Worm (Caenorhabditis elegans) whole organism, L4 larva: ENCODE results near the gene szy-20.

Experiments
- D1046.2 ChIP-seq: fragments of 200-800 bp; sonication (Bioruptor generic); IDR thresholded peaks from 2 replicates; pipeline ENCODE4 v1.3.6; 2022; ENCODE audit warnings: missing genetic modification characterization, missing compliant biosample characterization
- F26F4.8 ChIP-seq: fragments of 200-800 bp; sonication (Bioruptor generic); conservative IDR thresholded peaks from 2 replicates; pipeline ENCODE4 v1.3.6; 2022; ENCODE audit warnings: missing genetic modification characterization, missing compliant biosample characterization
- F37D6.2 ChIP-seq: sonication (generic microtip); optimal IDR thresholded peaks from 2 replicates; lab custom pipeline; 2016; ENCODE audit warnings: mild to moderate bottlenecking, missing genetic modification characterization, missing compliant biosample characterization
- F44E2.7 ChIP-seq: fragments of 200-800 bp; sonication (Bioruptor generic); IDR thresholded peaks from 2 replicates; pipeline ENCODE4 v2.1.2; 2022; ENCODE audit warnings: missing genetic modification characterization, missing compliant biosample characterization
- Y105C5A.15 ChIP-seq: fragments of 200-800 bp; sonication (Bioruptor generic); IDR thresholded peaks from 2 replicates; pipeline ENCODE4 v1.3.6; 2022; ENCODE audit warnings: missing genetic modification characterization, missing compliant biosample characterization
- Y5F2A.4 ChIP-seq: fragments of 200-800 bp; sonication (Bioruptor generic); optimal IDR thresholded peaks from 2 replicates; lab custom pipeline; 2018; ENCODE audit warnings: mild to moderate bottlenecking, missing genetic modification characterization, missing compliant biosample characterization
- ZK337.2 ChIP-seq: fragments of 200-800 bp; sonication (Bioruptor generic); IDR thresholded peaks from 2 replicates; pipeline ENCODE4 v1.3.6; 2022; ENCODE audit warnings: missing genetic modification reagents, missing genetic modification characterization, missing compliant biosample characterization
- attf-4 ChIP-seq: sonication (generic microtip); optimal IDR thresholded peaks from 3 replicates; lab custom pipeline; 2017; ENCODE audit warnings: missing biosample characterization, missing genetic modification characterization
- ceh-32 ChIP-seq: sonication (generic microtip); optimal IDR thresholded peaks from 2 replicates; lab custom pipeline; 2016; ENCODE audit warnings: mild to moderate bottlenecking, missing genetic modification characterization, missing compliant biosample characterization; ENCODE audit not compliant: poor library complexity
- ceh-44 ChIP-seq: fragments of 200-800 bp; sonication (Bioruptor generic); IDR thresholded peaks from 2 replicates; pipeline ENCODE4 v1.3.6; 2022; ENCODE audit warnings: missing genetic modification reagents, missing genetic modification characterization, missing compliant biosample characterization
- ceh-82 ChIP-seq: sonication (generic microtip); optimal IDR thresholded peaks from 2 replicates; lab custom pipeline; 2017; ENCODE audit warnings: missing biosample characterization, missing genetic modification characterization
- ces-1 ChIP-seq: fragments of 150-350 bp; sonication (generic microtip); optimal IDR thresholded peaks from 4 replicates; lab custom pipeline; 2014; ENCODE audit warnings: missing biosample characterization, missing genetic modification reagents, missing genetic modification characterization
- cey-2 ChIP-seq: sonication (generic microtip); optimal IDR thresholded peaks from 3 replicates; lab custom pipeline; 2017; ENCODE audit warnings: missing genetic modification characterization, mild to moderate bottlenecking, missing compliant biosample characterization, antibody characterized with exemption, borderline replicate concordance; ENCODE audit not compliant: insufficient read depth
- daf-19 ChIP-seq: fragments of 200-800 bp; sonication (Bioruptor generic); conservative IDR thresholded peaks from 2 replicates; pipeline ENCODE4 v1.3.6; 2022; ENCODE audit warnings: missing genetic modification characterization, missing compliant biosample characterization
- dmd-6 ChIP-seq: fragments of 200-800 bp; sonication (Bioruptor generic); IDR thresholded peaks from 2 replicates; pipeline ENCODE4 v1.3.6; 2022; ENCODE audit warnings: missing genetic modification reagents, missing genetic modification characterization, missing compliant biosample characterization
- dmd-8 ChIP-seq: fragments of 200-800 bp; sonication (Bioruptor generic); IDR thresholded peaks from 2 replicates; pipeline ENCODE4 v1.3.6; 2022; ENCODE audit warnings: missing genetic modification characterization, missing compliant biosample characterization
- dmd-9 ChIP-seq: fragments of 200-800 bp; sonication (Bioruptor generic); IDR thresholded peaks from 2 replicates; pipeline ENCODE4 v1.3.6; 2022; ENCODE audit warnings: missing genetic modification reagents, missing genetic modification characterization, missing compliant biosample characterization
- dve-1 ChIP-seq: sonication (generic microtip); optimal IDR thresholded peaks from 2 replicates; lab custom pipeline; 2017; ENCODE audit warnings: antibody characterized with exemption, mild to moderate bottlenecking, missing genetic modification characterization, missing compliant biosample characterization; ENCODE audit not compliant: insufficient read depth
- egl-27 ChIP-seq: sonication (generic microtip); optimal IDR thresholded peaks from 3 replicates; lab custom pipeline; 2017; ENCODE audit warnings: missing biosample characterization, missing genetic modification reagents, missing genetic modification characterization
- egl-43 ChIP-seq: fragments of 200-800 bp; sonication (Bioruptor generic); IDR thresholded peaks from 2 replicates; pipeline ENCODE4 v1.3.6; 2022; ENCODE audit warnings: missing genetic modification reagents, missing genetic modification characterization, missing compliant biosample characterization
- fkh-10 ChIP-seq: fragments of 150-350 bp; optimal IDR thresholded peaks from 2 replicates; lab custom pipeline; 2014; ENCODE audit warnings: missing biosample characterization, missing genetic modification reagents, missing genetic modification characterization
- hlh-30 ChIP-seq: sonication (generic microtip); optimal IDR thresholded peaks from 2 replicates; lab custom pipeline; 2017; ENCODE audit warnings: antibody characterized with exemption, mild to moderate bottlenecking, missing genetic modification characterization, missing compliant biosample characterization; ENCODE audit not compliant: insufficient read depth
- hmg-1.1 ChIP-seq: fragments of 200-800 bp; sonication (Bioruptor generic); IDR thresholded peaks from 2 replicates; pipeline ENCODE4 v1.3.6; 2022; ENCODE audit warnings: missing genetic modification reagents, missing genetic modification characterization, missing compliant biosample characterization
- jun-1 ChIP-seq: fragments of 150-350 bp; optimal IDR thresholded peaks from 2 replicates; lab custom pipeline; 2014; ENCODE audit warnings: missing biosample characterization, missing genetic modification reagents, missing genetic modification characterization
- lim-7 ChIP-seq: fragments of 200-800 bp; sonication (Bioruptor generic); IDR thresholded peaks from 2 replicates; pipeline ENCODE4 v1.3.6; 2022; ENCODE audit warnings: missing genetic modification characterization, missing compliant biosample characterization
- lin-13 ChIP-seq: fragments of 150-350 bp; optimal IDR thresholded peaks from 2 replicates; lab custom pipeline; 2014; ENCODE audit warnings: missing biosample characterization, missing genetic modification reagents, missing genetic modification characterization
- lir-3 ChIP-seq: sonication (generic microtip); optimal IDR thresholded peaks from 2 replicates; lab custom pipeline; 2016; ENCODE audit warnings: mild to moderate bottlenecking, missing genetic modification characterization, missing compliant biosample characterization
- lsy-2 ChIP-seq, 2 experiments: fragments of 150-350 bp in 1 of 2; sonication (generic microtip) in 1 of 2; optimal IDR thresholded peaks; 2 replicates each; lab custom pipeline; 2014 to 2017; ENCODE audit warnings: missing biosample characterization in 2 of 2, missing genetic modification characterization in 2 of 2
- madf-5 ChIP-seq, 2 experiments: fragments of 200-800 bp; sonication (Bioruptor generic); IDR thresholded peaks; 2 replicates each; pipeline ENCODE4 v1.3.6; 2022; ENCODE audit warnings: missing compliant biosample characterization in 2 of 2, missing genetic modification characterization in 2 of 2
- madf-9 ChIP-seq: fragments of 200-800 bp; sonication (Bioruptor generic); conservative IDR thresholded peaks from 2 replicates; pipeline ENCODE4 v1.3.6; 2022; ENCODE audit warnings: missing genetic modification reagents, missing genetic modification characterization, missing compliant biosample characterization
- mdl-1 ChIP-seq, 2 experiments: fragments of 150-350 bp in 1 of 2; sonication (generic microtip) in 1 of 2; optimal IDR thresholded peaks; 2 replicates each; lab custom pipeline; 2014 to 2017; ENCODE audit warnings: missing biosample characterization in 2 of 2, missing genetic modification characterization in 2 of 2
- nhr-10 ChIP-seq: fragments of 150-350 bp; optimal IDR thresholded peaks from 2 replicates; lab custom pipeline; 2014; ENCODE audit warnings: missing biosample characterization, missing genetic modification characterization
- nhr-102 ChIP-seq: sonication (generic microtip); optimal IDR thresholded peaks from 2 replicates; lab custom pipeline; 2016; ENCODE audit warnings: mild to moderate bottlenecking, missing genetic modification characterization, moderate library complexity, missing compliant biosample characterization
- nhr-111 ChIP-seq: fragments of 200-800 bp; sonication (Bioruptor generic); optimal IDR thresholded peaks from 2 replicates; lab custom pipeline; 2018; ENCODE audit warnings: mild to moderate bottlenecking, missing genetic modification characterization, missing compliant biosample characterization
- nhr-48 ChIP-seq: sonication (generic microtip); optimal IDR thresholded peaks from 2 replicates; lab custom pipeline; 2016; ENCODE audit warnings: mild to moderate bottlenecking, missing genetic modification characterization, missing compliant biosample characterization
- nhr-76 ChIP-seq: fragments of 150-350 bp; optimal IDR thresholded peaks from 2 replicates; lab custom pipeline; 2014; ENCODE audit warnings: missing biosample characterization, missing genetic modification characterization
- pha-4 ChIP-seq, 2 experiments: fragments of 150-350 bp in 1 of 2; fragments of 200-800 bp in 1 of 2; sonication (Bioruptor generic) in 1 of 2; IDR thresholded peaks in 1 of 2; optimal IDR thresholded peaks in 1 of 2; 2 replicates each; pipeline versions ENCODE4 v1.3.6 to Lab custom; 2014 to 2022; ENCODE audit warnings: missing genetic modification characterization in 2 of 2, missing genetic modification reagents in 2 of 2, missing biosample characterization in 1 of 2, missing compliant biosample characterization in 1 of 2
- php-3 ChIP-seq: fragments of 200-800 bp; sonication (Bioruptor generic); IDR thresholded peaks from 2 replicates; pipeline ENCODE4 v1.3.6; 2022; ENCODE audit warnings: missing genetic modification reagents, missing genetic modification characterization, missing compliant biosample characterization
- rbr-2 ChIP-seq: sonication (generic microtip); optimal IDR thresholded peaks from 2 replicates; lab custom pipeline; 2016; ENCODE audit warnings: missing genotype, missing genetic modification characterization, missing compliant biosample characterization
- saeg-2 ChIP-seq: fragments of 200-800 bp; sonication (Bioruptor generic); IDR thresholded peaks from 2 replicates; pipeline ENCODE4 v1.3.6; 2022; ENCODE audit warnings: missing genetic modification reagents, missing genetic modification characterization, missing compliant biosample characterization
- sdz-12 ChIP-seq: fragments of 200-800 bp; sonication (Bioruptor generic); optimal IDR thresholded peaks from 2 replicates; lab custom pipeline; 2018; ENCODE audit warnings: mild to moderate bottlenecking, missing genetic modification characterization, missing compliant biosample characterization
- set-16 ChIP-seq: fragments of 200-800 bp; sonication (Bioruptor generic); IDR thresholded peaks from 2 replicates; pipeline ENCODE4 v1.3.6; 2022; ENCODE audit warnings: missing genetic modification reagents, missing genetic modification characterization, missing compliant biosample characterization
- snpc-1.2 ChIP-seq: fragments of 200-800 bp; sonication (Bioruptor generic); IDR thresholded peaks from 2 replicates; pipeline ENCODE4 v1.3.6; 2022; ENCODE audit warnings: missing genetic modification reagents, missing genetic modification characterization, missing compliant biosample characterization
- snpc-4 ChIP-seq: fragments of 150-350 bp; optimal IDR thresholded peaks from 2 replicates; lab custom pipeline; 2014; ENCODE audit warnings: missing biosample characterization, missing genetic modification characterization
- spr-1 ChIP-seq: sonication (generic microtip); optimal IDR thresholded peaks from 2 replicates; lab custom pipeline; 2016; ENCODE audit warnings: mild to moderate bottlenecking, missing genetic modification characterization, missing compliant biosample characterization
- unc-39 ChIP-seq: sonication (generic microtip); optimal IDR thresholded peaks from 2 replicates; lab custom pipeline; 2017; ENCODE audit warnings: missing biosample characterization, missing genetic modification characterization
- zip-11 ChIP-seq: fragments of 200-800 bp; sonication (Bioruptor generic); IDR thresholded peaks from 2 replicates; pipeline ENCODE4 v1.3.6; 2022; ENCODE audit warnings: missing genetic modification characterization, missing compliant biosample characterization
- ztf-11 ChIP-seq: fragments of 150-350 bp; optimal IDR thresholded peaks from 2 replicates; lab custom pipeline; 2014; ENCODE audit warnings: missing biosample characterization, missing genetic modification characterization

szy-20 gene

ce11 chrII:8969251-8970183 lies at the start of gene szy-20, which contains the start of gene C18E9.5 (continued):
- no peak for TF ChIP-seq ZK337.2 (GFP tag; lab: Robert Waterston, UW)
- TF ChIP-seq dmd-6 (GFP tag; lab: Robert Waterston, UW) = peak; percentile 65
- peak; percentile 70 for TF ChIP-seq hmg-1.1 (GFP tag; lab: Robert Waterston, UW)
- TF ChIP-seq dmd-8 (GFP tag; lab: Robert Waterston, UW) = no peak
- no peak for TF ChIP-seq snpc-1.2 (GFP tag; lab: Robert Waterston, UW)
- TF ChIP-seq nhr-102 (tag; lab: Kevin White, UChicago) = peak; percentile 47
- no peak for TF ChIP-seq madf-5 (GFP tag; IDR thresholded peaks at IDR 0.05; lab: Robert Waterston, UW)
- no peak for TF ChIP-seq F26F4.8 (GFP tag; lab: Robert Waterston, UW)
- TF ChIP-seq cey-2 (tag; lab: Kevin White, UChicago) = no peak
- TF ChIP-seq fkh-10 = peak; percentile 52
- TF ChIP-seq dmd-9 = no peak
- TF ChIP-seq saeg-2 = 0 out of 2 replicates have a peak, but pooled peaks have one; percentile 34
- peak; percentile 60 for TF ChIP-seq dve-1
- 0 out of 2 replicates have a peak, but pooled peaks have one; percentile 14 for TF ChIP-seq madf-9 (GFP tag; lab: Robert Waterston, UW)
- no peak for TF ChIP-seq ztf-11 (tag; lab: Kevin White, UChicago)
- TF ChIP-seq nhr-10 (tag; lab: Kevin White, UChicago) = no peak
- no peak for TF ChIP-seq D1046.2 (GFP tag; lab: Robert Waterston, UW)
- TF ChIP-seq ceh-44 (GFP tag; lab: Robert Waterston, UW) = no peak
- peak in 1 of 2 experiments; percentile 57 for TF ChIP-seq mdl-1 (tag; optimal IDR thresholded peaks at IDR 0.05; lab: Kevin White, UChicago)
- no peak for TF ChIP-seq ceh-82 (tag; lab: Kevin White, UChicago)
- TF ChIP-seq lir-3 (tag; lab: Kevin White, UChicago) = no peak
- no peak for TF ChIP-seq php-3 (GFP tag; lab: Robert Waterston, UW)
- TF ChIP-seq F44E2.7 (GFP tag; lab: Robert Waterston, UW) = no peak
- TF ChIP-seq set-16 = peak; percentile 40; the same call in 1 of the 2 replicates
- TF ChIP-seq hlh-30 (tag; lab: Kevin White, UChicago) = peak; percentile 75
- peak; percentile 61 for TF ChIP-seq pha-4 (GFP tag; IDR thresholded peaks at IDR 0.05; lab: Robert Waterston, UW)
- no peak for TF ChIP-seq pha-4 (tag; optimal IDR thresholded peaks at IDR 0.05; lab: Kevin White, UChicago)
- no peak for TF ChIP-seq egl-27 (tag; lab: Kevin White, UChicago)
- TF ChIP-seq sdz-12 (GFP tag; lab: Kevin White, UChicago) = no peak
- no peak for TF ChIP-seq ces-1 (GFP tag; lab: Kevin White, UChicago)
- no peak for TF ChIP-seq snpc-4
- TF ChIP-seq egl-43 (GFP tag; lab: Robert Waterston, UW) = peak; percentile 68
- TF ChIP-seq lsy-2 (tag; optimal IDR thresholded peaks at IDR 0.05; lab: Kevin White, UChicago) = peak; percentile 9 to 92
- TF ChIP-seq lin-13 (GFP tag; lab: Kevin White, UChicago) = no peak
- no peak for TF ChIP-seq Y105C5A.15 (GFP tag; lab: Robert Waterston, UW)
- TF ChIP-seq nhr-48 (tag; lab: Kevin White, UChicago) = peak; percentile 14
- TF ChIP-seq zip-11 (GFP tag; lab: Robert Waterston, UW) = no peak
- TF ChIP-seq rbr-2 (tag; lab: Kevin White, UChicago) = peak; percentile 84
- no peak for TF ChIP-seq jun-1 (tag; lab: Kevin White, UChicago)
- no peak for TF ChIP-seq lim-7 (GFP tag; lab: Robert Waterston, UW)
- TF ChIP-seq attf-4 (tag; lab: Kevin White, UChicago) = no peak
- TF ChIP-seq nhr-76 (tag; lab: Kevin White, UChicago) = no peak
- TF ChIP-seq spr-1 (tag; lab: Kevin White, UChicago) = no peak
- TF ChIP-seq Y5F2A.4 (GFP tag; lab: Kevin White, UChicago) = no peak
- TF ChIP-seq F37D6.2 (tag; lab: Kevin White, UChicago) = peak; percentile 65
- no peak for TF ChIP-seq nhr-111 (GFP tag; lab: Kevin White, UChicago)
- TF ChIP-seq daf-19 (GFP tag; lab: Robert Waterston, UW) = no peak
- no peak for TF ChIP-seq ceh-32
- no peak for TF ChIP-seq unc-39 (tag; lab: Kevin White, UChicago)
